Fruit fly (Drosophila melanogaster): ENCODE measurements around the gene Ccp84Ae.
A peak's percentile ranks its signal among the peaks of the same experiment; 100 is the strongest.

- TF ChIP-seq tna (GFP tag; IDR thresholded peaks at IDR 0.05; ENCODE audit: partially characterized antibody) (no peak), maf-S (GFP tag; optimal IDR thresholded peaks at IDR 0.05) (no peak), MTF-1 (GFP tag; optimal IDR thresholded peaks at IDR 0.05; ENCODE audit: borderline replicate concordance) (no peak), chm (GFP tag; IDR thresholded peaks at IDR 0.05) (no peak), Six4 (GFP tag; optimal IDR thresholded peaks at IDR 0.05) (no peak), hbn (GFP tag; IDR thresholded peaks at IDR 0.05; ENCODE audit: partially characterized antibody) (no peak), amos (GFP tag; IDR thresholded peaks at IDR 0.05; ENCODE audit: partially characterized antibody) (peak; percentile 50), CG10209 (GFP tag; optimal IDR thresholded peaks at IDR 0.05) (no peak), CG12744 (GFP tag; optimal IDR thresholded peaks at IDR 0.05) (no peak), grau (tag; optimal IDR thresholded peaks at IDR 0.05) (no peak), D19B (GFP tag; optimal IDR thresholded peaks at IDR 0.05) (no peak), Hmx (GFP tag; optimal IDR thresholded peaks at IDR 0.05) (no peak), chif (GFP tag; optimal IDR thresholded peaks at IDR 0.05) (no peak)
Observed at dm6 chr3R:6706327-6706726, 14.8 kb upstream of the Ccp84Ae start.
